Worm (Caenorhabditis elegans) whole organism, L4 larva: ENCODE results near the gene Y7A5A.24.

ENCODE experiments used
- F49E8.2 ChIP-seq: sonication (generic microtip); optimal IDR thresholded peaks from 2 replicates; lab custom pipeline; 2016; ENCODE audit warnings: missing compliant biosample characterization, mild to moderate bottlenecking, missing genetic modification characterization, borderline replicate concordance
- R02D3.7 ChIP-seq: fragments of 150-350 bp; sonication (generic microtip); optimal IDR thresholded peaks from 3 replicates; lab custom pipeline; 2014; ENCODE audit warnings: missing biosample characterization, missing genetic modification characterization
- T20F7.1 ChIP-seq: fragments of 200-800 bp; sonication (Bioruptor generic); optimal IDR thresholded peaks from 2 replicates; lab custom pipeline; 2018; ENCODE audit warnings: mild to moderate bottlenecking, missing genetic modification characterization, missing compliant biosample characterization
- Y48G9A.11 ChIP-seq: fragments of 200-800 bp; sonication (Bioruptor generic); IDR thresholded peaks from 2 replicates; pipeline ENCODE4 v1.3.6; 2022; ENCODE audit warnings: missing genetic modification reagents, missing genetic modification characterization, missing compliant biosample characterization
- Y5F2A.4 ChIP-seq: fragments of 200-800 bp; sonication (Bioruptor generic); optimal IDR thresholded peaks from 2 replicates; lab custom pipeline; 2018; ENCODE audit warnings: mild to moderate bottlenecking, missing genetic modification characterization, missing compliant biosample characterization
- Y75B8A.6 ChIP-seq: fragments of 200-800 bp; sonication (Bioruptor generic); IDR thresholded peaks from 2 replicates; pipeline ENCODE4 v1.3.6; 2022; ENCODE audit warnings: missing genetic modification reagents, missing genetic modification characterization, missing compliant biosample characterization
- ZK337.2 ChIP-seq: fragments of 200-800 bp; sonication (Bioruptor generic); IDR thresholded peaks from 2 replicates; pipeline ENCODE4 v1.3.6; 2022; ENCODE audit warnings: missing genetic modification reagents, missing genetic modification characterization, missing compliant biosample characterization
- ama-1 ChIP-seq: fragments of 150-350 bp; optimal IDR thresholded peaks from 2 replicates; lab custom pipeline; 2014; ENCODE audit warnings: inconsistent platforms, mixed read lengths
- ceh-20 ChIP-seq: fragments of 200-800 bp; sonication (Bioruptor generic); IDR thresholded peaks from 2 replicates; pipeline ENCODE4 v1.3.6; 2022; ENCODE audit warnings: missing genetic modification reagents, missing genetic modification characterization, missing compliant biosample characterization
- ceh-28 ChIP-seq: fragments of 150-350 bp; optimal IDR thresholded peaks from 2 replicates; lab custom pipeline; 2014; ENCODE audit warnings: missing biosample characterization, missing genetic modification reagents, missing genetic modification characterization
- ceh-62 ChIP-seq: sonication (generic microtip); optimal IDR thresholded peaks from 2 replicates; lab custom pipeline; 2017; ENCODE audit warnings: missing biosample characterization, missing genetic modification characterization
- ces-1 ChIP-seq: fragments of 150-350 bp; sonication (generic microtip); optimal IDR thresholded peaks from 4 replicates; lab custom pipeline; 2014; ENCODE audit warnings: missing biosample characterization, missing genetic modification reagents, missing genetic modification characterization
- cey-2 ChIP-seq: sonication (generic microtip); optimal IDR thresholded peaks from 3 replicates; lab custom pipeline; 2017; ENCODE audit warnings: missing genetic modification characterization, mild to moderate bottlenecking, missing compliant biosample characterization, antibody characterized with exemption, borderline replicate concordance; ENCODE audit not compliant: insufficient read depth
- ctbp-1 ChIP-seq: fragments of 200-800 bp; sonication (Bioruptor generic); IDR thresholded peaks from 2 replicates; pipeline ENCODE4 v1.3.6; 2022; ENCODE audit warnings: missing genetic modification reagents, missing genetic modification characterization, missing compliant biosample characterization
- daf-16 ChIP-seq, 3 experiments: sonication (generic microtip); optimal IDR thresholded peaks; 2 replicates each; lab custom pipeline; 2016 to 2017; ENCODE audit warnings: missing genetic modification characterization in 3 of 3, missing genetic modification reagents in 3 of 3, mild to moderate bottlenecking in 2 of 3, missing compliant biosample characterization in 2 of 3, missing biosample characterization in 1 of 3, moderate library complexity in 1 of 3
- daf-8 ChIP-seq: fragments of 200-800 bp; sonication (Bioruptor generic); IDR thresholded peaks from 2 replicates; pipeline ENCODE4 v1.3.6; 2022; ENCODE audit warnings: missing genetic modification characterization, missing compliant biosample characterization
- dmd-6 ChIP-seq: fragments of 200-800 bp; sonication (Bioruptor generic); IDR thresholded peaks from 2 replicates; pipeline ENCODE4 v1.3.6; 2022; ENCODE audit warnings: missing genetic modification reagents, missing genetic modification characterization, missing compliant biosample characterization
- dpl-1 ChIP-seq: fragments of 150-350 bp; optimal IDR thresholded peaks from 2 replicates; lab custom pipeline; 2014; ENCODE audit warnings: missing biosample characterization, missing genetic modification reagents, missing genetic modification characterization
- fkh-10 ChIP-seq: fragments of 150-350 bp; optimal IDR thresholded peaks from 2 replicates; lab custom pipeline; 2014; ENCODE audit warnings: missing biosample characterization, missing genetic modification reagents, missing genetic modification characterization
- jun-1 ChIP-seq: fragments of 150-350 bp; optimal IDR thresholded peaks from 2 replicates; lab custom pipeline; 2014; ENCODE audit warnings: missing biosample characterization, missing genetic modification reagents, missing genetic modification characterization
- lin-13 ChIP-seq: fragments of 150-350 bp; optimal IDR thresholded peaks from 2 replicates; lab custom pipeline; 2014; ENCODE audit warnings: missing biosample characterization, missing genetic modification reagents, missing genetic modification characterization
- lir-3 ChIP-seq: sonication (generic microtip); optimal IDR thresholded peaks from 2 replicates; lab custom pipeline; 2016; ENCODE audit warnings: mild to moderate bottlenecking, missing genetic modification characterization, missing compliant biosample characterization
- lsy-2 ChIP-seq, 2 experiments: fragments of 150-350 bp in 1 of 2; sonication (generic microtip) in 1 of 2; optimal IDR thresholded peaks; 2 replicates each; lab custom pipeline; 2014 to 2017; ENCODE audit warnings: missing biosample characterization in 2 of 2, missing genetic modification characterization in 2 of 2
- madf-5 ChIP-seq, 2 experiments: fragments of 200-800 bp; sonication (Bioruptor generic); IDR thresholded peaks; 2 replicates each; pipeline ENCODE4 v1.3.6; 2022; ENCODE audit warnings: missing compliant biosample characterization in 2 of 2, missing genetic modification characterization in 2 of 2
- mep-1 ChIP-seq: fragments of 150-350 bp; sonication (generic microtip); optimal IDR thresholded peaks from 3 replicates; lab custom pipeline; 2014; ENCODE audit warnings: missing biosample characterization, missing genetic modification characterization
- mxl-2 ChIP-seq: fragments of 200-800 bp; sonication (Bioruptor generic); conservative IDR thresholded peaks from 2 replicates; pipeline ENCODE4 v1.3.6; 2022; ENCODE audit warnings: missing genetic modification reagents, missing genetic modification characterization, missing compliant biosample characterization
- nhr-102 ChIP-seq: sonication (generic microtip); optimal IDR thresholded peaks from 2 replicates; lab custom pipeline; 2016; ENCODE audit warnings: mild to moderate bottlenecking, missing genetic modification characterization, moderate library complexity, missing compliant biosample characterization
- nhr-111 ChIP-seq: fragments of 200-800 bp; sonication (Bioruptor generic); optimal IDR thresholded peaks from 2 replicates; lab custom pipeline; 2018; ENCODE audit warnings: mild to moderate bottlenecking, missing genetic modification characterization, missing compliant biosample characterization
- nhr-25 ChIP-seq: sonication (generic microtip); optimal IDR thresholded peaks from 2 replicates; lab custom pipeline; 2017; ENCODE audit warnings: missing genetic modification characterization, mild to moderate bottlenecking, missing compliant biosample characterization, antibody characterized with exemption, moderate library complexity, borderline replicate concordance; ENCODE audit not compliant: insufficient read depth
- nhr-28 ChIP-seq: fragments of 150-350 bp; optimal IDR thresholded peaks from 2 replicates; lab custom pipeline; 2014; ENCODE audit warnings: missing biosample characterization, missing genetic modification characterization
- nhr-41 ChIP-seq: fragments of 200-800 bp; sonication (Bioruptor generic); IDR thresholded peaks from 2 replicates; pipeline ENCODE4 v1.3.6; 2022; ENCODE audit warnings: missing genetic modification reagents, missing genetic modification characterization, missing compliant biosample characterization
- nhr-42 ChIP-seq: fragments of 200-800 bp; sonication (Bioruptor generic); IDR thresholded peaks from 2 replicates; pipeline ENCODE4 v1.3.6; 2022; ENCODE audit warnings: missing genetic modification characterization, missing compliant biosample characterization
- pha-4 ChIP-seq, 2 experiments: fragments of 150-350 bp in 1 of 2; fragments of 200-800 bp in 1 of 2; sonication (Bioruptor generic) in 1 of 2; IDR thresholded peaks in 1 of 2; optimal IDR thresholded peaks in 1 of 2; 2 replicates each; pipeline versions ENCODE4 v1.3.6 to Lab custom; 2014 to 2022; ENCODE audit warnings: missing genetic modification characterization in 2 of 2, missing genetic modification reagents in 2 of 2, missing biosample characterization in 1 of 2, missing compliant biosample characterization in 1 of 2
- pqm-1 ChIP-seq: sonication (generic microtip); optimal IDR thresholded peaks from 2 replicates; lab custom pipeline; 2017; ENCODE audit warnings: missing biosample characterization, missing genetic modification characterization
- saeg-2 ChIP-seq: fragments of 200-800 bp; sonication (Bioruptor generic); IDR thresholded peaks from 2 replicates; pipeline ENCODE4 v1.3.6; 2022; ENCODE audit warnings: missing genetic modification reagents, missing genetic modification characterization, missing compliant biosample characterization
- snpc-1.2 ChIP-seq: fragments of 200-800 bp; sonication (Bioruptor generic); IDR thresholded peaks from 2 replicates; pipeline ENCODE4 v1.3.6; 2022; ENCODE audit warnings: missing genetic modification reagents, missing genetic modification characterization, missing compliant biosample characterization
- spr-3 ChIP-seq: fragments of 200-800 bp; sonication (Bioruptor generic); optimal IDR thresholded peaks from 2 replicates; lab custom pipeline; 2018; ENCODE audit warnings: mild to moderate bottlenecking, missing genetic modification characterization, missing compliant biosample characterization
- unc-130 ChIP-seq: sonication (generic microtip); optimal IDR thresholded peaks from 2 replicates; lab custom pipeline; 2016; ENCODE audit warnings: missing genetic modification reagents, missing genetic modification characterization, missing compliant biosample characterization
- unc-39 ChIP-seq: sonication (generic microtip); optimal IDR thresholded peaks from 2 replicates; lab custom pipeline; 2017; ENCODE audit warnings: missing biosample characterization, missing genetic modification characterization
- unc-62 ChIP-seq, 3 experiments: fragments of 150-350 bp in 1 of 3; sonication (generic microtip); optimal IDR thresholded peaks in 2 of 3; peaks in 1 of 3; 1 replicate in 1 of 3; 2 replicates in 2 of 3; lab custom pipeline; 2014 to 2017; ENCODE audit warnings: missing biosample characterization in 3 of 3, missing genetic modification characterization in 3 of 3, missing genetic modification reagents in 3 of 3, missing genotype in 1 of 3
- vab-7 ChIP-seq: fragments of 200-800 bp; sonication (Bioruptor generic); IDR thresholded peaks from 2 replicates; pipeline ENCODE4 v1.3.6; 2022; ENCODE audit warnings: missing genetic modification reagents, missing genetic modification characterization, missing compliant biosample characterization
- zag-1 ChIP-seq: fragments of 150-350 bp; optimal IDR thresholded peaks from 2 replicates; lab custom pipeline; 2014; ENCODE audit warnings: missing biosample characterization, missing genetic modification characterization
- zfp-2 ChIP-seq: sonication (generic microtip); optimal IDR thresholded peaks from 2 replicates; lab custom pipeline; 2016; ENCODE audit warnings: mild to moderate bottlenecking, missing genetic modification characterization, missing compliant biosample characterization
- zip-11 ChIP-seq: fragments of 200-800 bp; sonication (Bioruptor generic); IDR thresholded peaks from 2 replicates; pipeline ENCODE4 v1.3.6; 2022; ENCODE audit warnings: missing genetic modification characterization, missing compliant biosample characterization
- zip-2 ChIP-seq: fragments of 150-350 bp; optimal IDR thresholded peaks from 2 replicates; lab custom pipeline; 2014; ENCODE audit warnings: missing biosample characterization, missing genetic modification characterization
- ztf-11 ChIP-seq: fragments of 150-350 bp; optimal IDR thresholded peaks from 2 replicates; lab custom pipeline; 2014; ENCODE audit warnings: missing biosample characterization, missing genetic modification characterization

The Y7A5A.24 gene

ce11 chrX:15773262-15773908 is 8.5 kb downstream of the Y7A5A.24 start, which contains the start of gene Y7A5A.13 (continued):
- TF ChIP-seq ceh-20 (GFP tag; lab: Robert Waterston, UW) (0 out of 2 replicates have a peak, but pooled peaks have one; percentile 52), Y75B8A.6 (GFP tag; lab: Robert Waterston, UW) (no peak), dpl-1 (GFP tag; lab: Kevin White, UChicago) (no peak), daf-8 (no peak), unc-130 (peak; percentile 9), R02D3.7 (tag; lab: Kevin White, UChicago) (no peak), zip-2 (tag; lab: Kevin White, UChicago) (no peak), vab-7 (GFP tag; lab: Robert Waterston, UW) (peak; percentile 86), snpc-1.2 (peak; percentile 82), Y5F2A.4 (GFP tag; lab: Kevin White, UChicago) (no peak), ztf-11 (tag; lab: Kevin White, UChicago) (no peak), spr-3 (GFP tag; lab: Kevin White, UChicago) (peak; percentile 13), lsy-2 (tag; optimal IDR thresholded peaks at IDR 0.05; lab: Kevin White, UChicago) (no peak), pha-4 (GFP tag; IDR thresholded peaks at IDR 0.05; lab: Robert Waterston, UW) (peak; percentile 62; the same call in 1 of the 2 replicates), pha-4 (tag; optimal IDR thresholded peaks at IDR 0.05; lab: Kevin White, UChicago) (no peak), saeg-2 (GFP tag; lab: Robert Waterston, UW) (no peak), cey-2 (tag; lab: Kevin White, UChicago) (no peak), T20F7.1 (GFP tag; lab: Kevin White, UChicago) (no peak), Y48G9A.11 (GFP tag; lab: Robert Waterston, UW) (no peak), ama-1 (lab: Kevin White, UChicago) (no peak), fkh-10 (GFP tag; lab: Kevin White, UChicago) (no peak), ZK337.2 (GFP tag; lab: Robert Waterston, UW) (no peak), daf-16 (GFP tag; optimal IDR thresholded peaks at IDR 0.05; lab: Kevin White, UChicago) (peak; percentile 59 to 80), daf-16 (tag; optimal IDR thresholded peaks at IDR 0.05; lab: Kevin White, UChicago) (peak; percentile 67), ces-1 (no peak), jun-1 (no peak), ctbp-1 (GFP tag; lab: Robert Waterston, UW) (peak; percentile 58; the same call in 1 of the 2 replicates), lir-3 (tag; lab: Kevin White, UChicago) (peak; percentile 17), nhr-25 (tag; lab: Kevin White, UChicago) (peak; percentile 4)
- TF ChIP-seq, all 104 proteins: peak for 32

DNA sequence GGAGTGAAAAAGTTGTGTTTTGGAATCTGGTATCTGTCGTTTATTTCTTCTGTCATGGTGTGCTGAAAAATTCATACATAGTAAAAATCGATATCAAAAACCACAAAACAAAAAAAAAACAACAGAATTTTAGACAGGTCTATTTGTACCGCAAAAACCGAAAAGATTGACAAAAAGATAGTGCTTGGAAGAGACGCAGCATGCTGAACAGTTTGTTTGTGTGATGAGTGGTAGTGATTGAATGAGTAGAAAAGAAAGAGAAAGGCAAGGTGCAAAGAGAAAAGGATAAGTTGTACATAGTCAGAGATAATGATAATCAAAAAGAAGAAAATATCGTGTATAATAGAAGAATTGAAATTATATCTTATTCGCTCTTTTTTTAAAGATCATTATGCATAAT is 9.3 kb downstream of the Y7A5A.24 start, which contains the start of gene Y7A5A.2:
Gene Y7A5A.2 (minus strand): TSS at position 62 of the 400 bp plus-strand sequence.
- TF ChIP-seq nhr-102 (tag; lab: Kevin White, UChicago) (no peak), ceh-62 (tag; lab: Kevin White, UChicago) (no peak), zag-1 (tag; lab: Kevin White, UChicago) (no peak), ceh-28 (tag; lab: Kevin White, UChicago) (no peak), nhr-25 (tag; lab: Kevin White, UChicago) (no peak), zfp-2 (tag; lab: Kevin White, UChicago) (no peak), daf-16 (GFP tag; optimal IDR thresholded peaks at IDR 0.05; lab: Kevin White, UChicago) (no peak), daf-16 (tag; optimal IDR thresholded peaks at IDR 0.05; lab: Kevin White, UChicago) (peak; percentile 53), madf-5 (GFP tag; IDR thresholded peaks at IDR 0.05; lab: Robert Waterston, UW) (no peak), ces-1 (no peak), pqm-1 (tag; lab: Kevin White, UChicago) (no peak), nhr-28 (peak; percentile 9), dmd-6 (GFP tag; lab: Robert Waterston, UW) (no peak), zip-11 (no peak), lin-13 (no peak), T20F7.1 (GFP tag; lab: Kevin White, UChicago) (no peak), unc-62 (GFP tag; optimal IDR thresholded peaks at IDR 0.05 in 1 of 2; lab: Kevin White, UChicago) (peak in 1 of 2 experiments; percentile 97), unc-62 (tag; optimal IDR thresholded peaks at IDR 0.05; lab: Kevin White, UChicago) (no peak), mxl-2 (GFP tag; lab: Robert Waterston, UW) (no peak), F49E8.2 (tag; lab: Kevin White, UChicago) (no peak), ztf-11 (tag; lab: Kevin White, UChicago) (no peak), ctbp-1 (GFP tag; lab: Robert Waterston, UW) (no peak), nhr-111 (GFP tag; lab: Kevin White, UChicago) (no peak), mep-1 (tag; lab: Kevin White, UChicago) (no peak), nhr-42 (GFP tag; lab: Robert Waterston, UW) (no peak), nhr-41 (no peak), unc-39 (tag; lab: Kevin White, UChicago) (no peak)
